Worm (Caenorhabditis elegans) whole organism, L3 larva: ENCODE measurements around the gene moc-6.

Source experiments
- elt-3 ChIP-seq, 3 experiments: fragments of 150-350 bp in 1 of 3; sonication (generic microtip) in 2 of 3; optimal IDR thresholded peaks; 2 replicates in 2 of 3; 4 replicates in 1 of 3; lab custom pipeline; 2014 to 2017; ENCODE audit warnings: missing biosample characterization in 3 of 3, missing genetic modification characterization in 3 of 3
- eor-1 ChIP-seq, 2 experiments: fragments of 150-350 bp; optimal IDR thresholded peaks; 2 replicates each; lab custom pipeline; 2014 to 2018; ENCODE audit warnings: missing biosample characterization in 2 of 2, missing genetic modification characterization in 2 of 2
- fkh-10 ChIP-seq: sonication (generic microtip); optimal IDR thresholded peaks from 2 replicates; lab custom pipeline; 2017; ENCODE audit warnings: missing biosample characterization, missing genetic modification reagents, missing genetic modification characterization
- unc-62 ChIP-seq: fragments of 150-350 bp; sonication (generic microtip); optimal IDR thresholded peaks from 4 replicates; lab custom pipeline; 2014; ENCODE audit warnings: missing biosample characterization, missing genetic modification reagents, missing genetic modification characterization

DNA sequence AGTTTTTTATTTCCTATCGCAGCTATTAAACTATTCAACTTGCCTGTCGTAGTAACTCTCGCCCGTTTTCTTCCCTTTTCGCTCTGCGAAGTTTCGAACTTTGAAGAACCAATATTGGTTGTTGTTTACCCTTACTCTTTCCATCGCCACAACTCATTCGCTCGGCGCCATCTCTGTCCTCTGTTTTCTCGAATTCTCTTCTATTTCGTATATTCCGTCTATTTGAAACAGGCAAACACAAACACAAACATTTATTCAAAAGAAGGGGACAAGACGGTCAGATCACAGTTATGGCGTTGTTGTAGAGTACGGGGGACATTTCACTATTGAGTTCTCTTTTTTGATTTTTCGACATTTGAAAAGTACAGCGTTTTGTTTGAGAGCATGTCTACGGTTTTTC lies 27.0 kb downstream of the moc-6 start:
- no peak for TF ChIP-seq unc-62
- no peak for TF ChIP-seq elt-3 (tag; optimal IDR thresholded peaks at IDR 0.05; lab: Kevin White, UChicago)
- TF ChIP-seq fkh-10 (GFP tag; lab: Kevin White, UChicago), result no peak
- TF ChIP-seq eor-1 (tag; optimal IDR thresholded peaks at IDR 0.05; lab: Kevin White, UChicago), result no peak
